Worm (Caenorhabditis elegans): ENCODE results near the gene F47E1.20.
"Not testable (repeated sequence)": the region's sequence is repeated elsewhere in the genome, so short reads cannot be mapped to it uniquely, and the experiment has no call there.

DNA sequence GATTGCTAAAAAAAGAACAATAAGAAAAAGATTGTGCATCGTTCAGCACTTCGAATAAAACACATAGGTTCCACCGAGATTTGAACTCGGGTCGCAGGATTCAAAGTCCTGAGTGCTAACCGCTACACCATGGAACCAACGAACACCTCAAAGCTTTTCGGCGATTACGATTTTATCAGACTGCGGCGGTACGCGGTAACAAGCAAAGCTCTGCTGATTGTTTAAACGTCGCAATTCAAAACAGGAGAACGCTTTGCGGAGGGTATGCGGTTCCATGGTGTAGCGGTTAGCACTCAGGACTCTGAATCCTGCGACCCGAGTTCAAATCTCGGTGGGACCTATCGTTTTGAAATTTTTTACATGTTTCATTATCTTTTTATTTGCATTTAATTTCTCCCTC lies 41.8 kb downstream of the F47E1.20 start:
- not testable (repeated sequence) for TF ChIP-seq aly-2 (tag; optimal IDR thresholded peaks at IDR 0.05); snpc-4 (tag; optimal IDR thresholded peaks at IDR 0.05); lin-14 (GFP tag; optimal IDR thresholded peaks at IDR 0.05); egl-27 (tag; optimal IDR thresholded peaks at IDR 0.05); ceh-82 (tag; optimal IDR thresholded peaks at IDR 0.05)

Data from whole organism, L1 larva.